Fruit fly (Drosophila melanogaster) whole organism, embryonic: ENCODE results near the gene Rpp30.

Experiments used
- Aef1 ChIP-seq: fragments of 200-800 bp; sonication (Bioruptor generic); IDR thresholded peaks from 3 replicates; pipeline ENCODE4 v1.3.6; 2022; ENCODE audit warnings: missing biosample characterization, missing genetic modification characterization
- Atf6 ChIP-seq: fragments of 200-800 bp; sonication (Bioruptor generic); IDR thresholded peaks from 2 replicates; pipeline ENCODE4 v1.3.6; 2022; ENCODE audit warnings: missing biosample characterization, missing genetic modification characterization
- CG11560 ChIP-seq: fragments of 200-800 bp; sonication (Bioruptor generic); IDR thresholded peaks from 3 replicates; pipeline ENCODE4 v1.3.6; 2022; ENCODE audit warnings: missing biosample characterization, missing genetic modification characterization
- CG12391 ChIP-seq: fragments of 200-800 bp; sonication (Bioruptor generic); optimal IDR thresholded peaks from 3 replicates; lab custom pipeline; 2018; ENCODE audit warnings: missing biosample characterization, mild to moderate bottlenecking, missing genetic modification characterization, moderate library complexity
- CG13775 ChIP-seq: fragments of 200-800 bp; sonication (Bioruptor generic); optimal IDR thresholded peaks from 3 replicates; lab custom pipeline; 2017; ENCODE audit warnings: missing biosample characterization, mild to moderate bottlenecking, missing genetic modification characterization
- CG17612 ChIP-seq: fragments of 200-800 bp; sonication (Bioruptor generic); IDR thresholded peaks from 2 replicates; pipeline ENCODE4 v1.3.6; 2022; ENCODE audit warnings: missing biosample characterization, missing genetic modification characterization
- CG18262 ChIP-seq: fragments of 200-800 bp; optimal IDR thresholded peaks from 3 replicates; lab custom pipeline; 2019; ENCODE audit warnings: missing biosample characterization, mild to moderate bottlenecking, missing genetic modification characterization, moderate library complexity
- CG18476 ChIP-seq: fragments of 200-800 bp; sonication (Bioruptor generic); optimal IDR thresholded peaks from 2 replicates; lab custom pipeline; 2016; ENCODE audit warnings: missing biosample characterization, mild to moderate bottlenecking, missing genetic modification characterization
- CG18599 ChIP-seq: fragments of 200-800 bp; sonication (Bioruptor generic); optimal IDR thresholded peaks from 3 replicates; lab custom pipeline; 2017; ENCODE audit warnings: missing biosample characterization, missing genetic modification characterization, mild to moderate bottlenecking, moderate library complexity, missing genetic modification reagents
- CG2116 ChIP-seq: fragments of 200-800 bp; sonication (Bioruptor generic); optimal IDR thresholded peaks from 3 replicates; lab custom pipeline; 2018; ENCODE audit warnings: missing biosample characterization, mild to moderate bottlenecking, missing genetic modification characterization
- CG2889 ChIP-seq: fragments of 200-800 bp; sonication (Bioruptor generic); IDR thresholded peaks from 3 replicates; pipeline ENCODE4 v1.3.6; 2022; ENCODE audit warnings: missing biosample characterization, missing genetic modification characterization
- CG34376 ChIP-seq: fragments of 200-800 bp; sonication (Bioruptor generic); optimal IDR thresholded peaks from 2 replicates; lab custom pipeline; 2018; ENCODE audit warnings: missing biosample characterization, mild to moderate bottlenecking, missing genetic modification characterization
- CG4282 ChIP-seq: fragments of 200-800 bp; sonication (Bioruptor generic); optimal IDR thresholded peaks from 2 replicates; lab custom pipeline; 2016; ENCODE audit warnings: missing biosample characterization, missing genetic modification characterization
- CG4854 ChIP-seq: fragments of 200-800 bp; sonication (Bioruptor generic); optimal IDR thresholded peaks from 2 replicates; lab custom pipeline; 2016; ENCODE audit warnings: missing biosample characterization, missing genetic modification characterization, inconsistent platforms
- CG6654 ChIP-seq: fragments of 200-800 bp; sonication (Bioruptor generic); optimal IDR thresholded peaks from 2 replicates; lab custom pipeline; 2017; ENCODE audit warnings: missing biosample characterization, mild to moderate bottlenecking, missing genetic modification characterization
- CG6765 ChIP-seq: fragments of 200-800 bp; sonication (Bioruptor generic); optimal IDR thresholded peaks from 3 replicates; lab custom pipeline; 2017; ENCODE audit warnings: missing biosample characterization, mild to moderate bottlenecking, missing genetic modification characterization
- CG7271 ChIP-seq: fragments of 200-800 bp; sonication (Bioruptor generic); optimal IDR thresholded peaks from 2 replicates; lab custom pipeline; 2018; ENCODE audit warnings: missing biosample characterization, mild to moderate bottlenecking, missing genetic modification characterization, moderate library complexity
- CG8089 ChIP-seq: fragments of 200-800 bp; sonication (Bioruptor generic); optimal IDR thresholded peaks from 3 replicates; lab custom pipeline; 2016; ENCODE audit warnings: missing biosample characterization, missing genetic modification characterization
- CG8359 ChIP-seq: fragments of 200-800 bp; sonication (Bioruptor generic); optimal IDR thresholded peaks from 2 replicates; lab custom pipeline; 2017; ENCODE audit warnings: missing biosample characterization, mild to moderate bottlenecking, missing genetic modification characterization, borderline replicate concordance
- CG8765 ChIP-seq: fragments of 200-800 bp; sonication (Bioruptor generic); IDR thresholded peaks from 2 replicates; pipeline ENCODE4 v1.3.6; 2022; ENCODE audit warnings: missing biosample characterization, missing genetic modification characterization
- CG9215 ChIP-seq: fragments of 200-800 bp; sonication (Bioruptor generic); IDR thresholded peaks from 2 replicates; pipeline ENCODE4 v1.3.6; 2022; ENCODE audit warnings: missing biosample characterization, missing genetic modification characterization
- CG9797 ChIP-seq: fragments of 200-800 bp; sonication (Bioruptor generic); optimal IDR thresholded peaks from 3 replicates; lab custom pipeline; 2018; ENCODE audit warnings: missing biosample characterization, mild to moderate bottlenecking, missing genetic modification characterization
- CG9817 ChIP-seq: fragments of 200-800 bp; sonication (Bioruptor generic); optimal IDR thresholded peaks from 2 replicates; lab custom pipeline; 2018; ENCODE audit warnings: missing biosample characterization, mild to moderate bottlenecking, missing genetic modification characterization, moderate library complexity
- Doc2 ChIP-seq: fragments of 200-800 bp; sonication (Bioruptor generic); IDR thresholded peaks from 2 replicates; pipeline ENCODE4 v1.3.6; 2022; ENCODE audit warnings: missing biosample characterization, missing genetic modification characterization
- Dp ChIP-seq: fragments of 200-800 bp; sonication (Bioruptor generic); optimal IDR thresholded peaks from 2 replicates; lab custom pipeline; 2018; ENCODE audit warnings: missing biosample characterization, mild to moderate bottlenecking, missing genetic modification characterization, moderate library complexity
- E2f1 ChIP-seq: fragments of 200-800 bp; sonication (Bioruptor generic); IDR thresholded peaks from 2 replicates; pipeline ENCODE4 v1.3.6; 2022; ENCODE audit warnings: missing biosample characterization, missing genetic modification characterization
- Fer2 ChIP-seq: fragments of 200-800 bp; sonication (Bioruptor generic); optimal IDR thresholded peaks from 2 replicates; lab custom pipeline; 2018; ENCODE audit warnings: missing biosample characterization, mild to moderate bottlenecking, missing genetic modification characterization, moderate library complexity
- HLH54F ChIP-seq: fragments of 200-800 bp; sonication (Bioruptor generic); optimal IDR thresholded peaks from 3 replicates; lab custom pipeline; 2016; ENCODE audit warnings: missing biosample characterization, missing genetic modification characterization
- Hey ChIP-seq: fragments of 200-800 bp; sonication (Bioruptor generic); optimal IDR thresholded peaks from 3 replicates; lab custom pipeline; 2018; ENCODE audit warnings: missing biosample characterization, mild to moderate bottlenecking, missing genetic modification characterization
- Mad ChIP-seq: fragments of 200-800 bp; sonication (Bioruptor generic); optimal IDR thresholded peaks from 2 replicates; lab custom pipeline; 2016; ENCODE audit warnings: missing biosample characterization, missing genetic modification characterization
- Meics ChIP-seq: fragments of 200-800 bp; sonication (Bioruptor generic); optimal IDR thresholded peaks from 2 replicates; lab custom pipeline; 2017; ENCODE audit warnings: missing biosample characterization, mild to moderate bottlenecking, missing genetic modification characterization
- NC2α ChIP-seq: fragments of 200-800 bp; sonication (Bioruptor generic); optimal IDR thresholded peaks from 2 replicates; lab custom pipeline; 2016; ENCODE audit warnings: missing biosample characterization, missing genetic modification characterization
- Oaz ChIP-seq: fragments of 200-800 bp; sonication (Bioruptor generic); IDR thresholded peaks from 2 replicates; pipeline ENCODE4 v1.3.6; 2022; ENCODE audit warnings: missing biosample characterization, missing genetic modification characterization
- Spps ChIP-seq: fragments of 200-800 bp; sonication (Bioruptor generic); optimal IDR thresholded peaks from 2 replicates; lab custom pipeline; 2018; ENCODE audit warnings: missing biosample characterization, mild to moderate bottlenecking, missing genetic modification characterization
- Trl ChIP-seq, 3 experiments: fragments of >200 bp in 2 of 3; fragments of 200-800 bp in 1 of 3; sonication (Bioruptor generic) in 1 of 3; optimal IDR thresholded peaks; 2 replicates in 1 of 3; 3 replicates in 2 of 3; lab custom pipeline; 2016 to 2017; ENCODE audit warnings: missing biosample characterization in 1 of 3, missing genetic modification characterization in 1 of 3
- az2 ChIP-seq: fragments of 200-800 bp; sonication (Bioruptor generic); optimal IDR thresholded peaks from 3 replicates; lab custom pipeline; 2016; ENCODE audit warnings: missing biosample characterization, missing genetic modification characterization
- bigmax ChIP-seq: fragments of 200-800 bp; sonication (Bioruptor generic); optimal IDR thresholded peaks from 2 replicates; lab custom pipeline; 2018; ENCODE audit warnings: missing biosample characterization, mild to moderate bottlenecking, missing genetic modification characterization
- cas ChIP-seq: fragments of 200-800 bp; sonication (Bioruptor generic); IDR thresholded peaks from 2 replicates; pipeline ENCODE4 v1.3.6; 2022; ENCODE audit warnings: missing biosample characterization, missing genetic modification characterization
- da ChIP-seq: fragments of 200-800 bp; sonication (Bioruptor generic); optimal IDR thresholded peaks from 2 replicates; lab custom pipeline; 2016; ENCODE audit warnings: missing biosample characterization, missing genetic modification characterization
- dan ChIP-seq: fragments of 200-800 bp; sonication (Bioruptor generic); IDR thresholded peaks from 2 replicates; pipeline ENCODE4 v1.3.6; 2022; ENCODE audit warnings: missing biosample characterization, missing genetic modification characterization
- dm ChIP-seq: fragments of 200-800 bp; sonication (Bioruptor generic); optimal IDR thresholded peaks from 3 replicates; lab custom pipeline; 2016; ENCODE audit warnings: missing biosample characterization, missing genetic modification characterization
- gt ChIP-seq: fragments of 200-800 bp; sonication (Bioruptor generic); IDR thresholded peaks from 2 replicates; pipeline ENCODE4 v1.3.6; 2022; ENCODE audit warnings: missing biosample characterization, missing genetic modification characterization
- hkb ChIP-seq, 2 experiments: fragments of 200-800 bp in 1 of 2; fragments of >200 bp in 1 of 2; sonication (Bioruptor generic) in 1 of 2; IDR thresholded peaks in 1 of 2; optimal IDR thresholded peaks in 1 of 2; 2 replicates each; pipeline versions ENCODE4 v1.3.6 to Lab custom; 2017 to 2022; ENCODE audit warnings: missing biosample characterization in 1 of 2, missing genetic modification characterization in 1 of 2
- hth ChIP-seq: fragments of >200 bp; optimal IDR thresholded peaks from 2 replicates; lab custom pipeline; 2017; ENCODE audit warnings: inconsistent platforms
- kay ChIP-seq: fragments of 200-800 bp; sonication (Bioruptor generic); optimal IDR thresholded peaks from 2 replicates; lab custom pipeline; 2016; ENCODE audit warnings: missing biosample characterization, missing genetic modification characterization
- lbe ChIP-seq: fragments of 200-800 bp; sonication (Bioruptor generic); optimal IDR thresholded peaks from 2 replicates; lab custom pipeline; 2016; ENCODE audit warnings: missing biosample characterization, mild to moderate bottlenecking, missing genetic modification characterization
- org-1 ChIP-seq: fragments of 200-800 bp; sonication (Bioruptor generic); optimal IDR thresholded peaks from 2 replicates; lab custom pipeline; 2017; ENCODE audit warnings: missing biosample characterization, missing genetic modification characterization
- schlank ChIP-seq: fragments of 200-800 bp; sonication (Bioruptor generic); optimal IDR thresholded peaks from 2 replicates; lab custom pipeline; 2018; ENCODE audit warnings: missing biosample characterization, mild to moderate bottlenecking, missing genetic modification characterization
- vvl ChIP-seq: fragments of 200-800 bp; sonication (Bioruptor generic); IDR thresholded peaks from 2 replicates; pipeline ENCODE4 v1.3.6; 2022; ENCODE audit warnings: missing biosample characterization, missing genetic modification characterization
- yki ChIP-seq: fragments of >200 bp; optimal IDR thresholded peaks from 3 replicates; lab custom pipeline; 2018

Gene Rpp30

DNA sequence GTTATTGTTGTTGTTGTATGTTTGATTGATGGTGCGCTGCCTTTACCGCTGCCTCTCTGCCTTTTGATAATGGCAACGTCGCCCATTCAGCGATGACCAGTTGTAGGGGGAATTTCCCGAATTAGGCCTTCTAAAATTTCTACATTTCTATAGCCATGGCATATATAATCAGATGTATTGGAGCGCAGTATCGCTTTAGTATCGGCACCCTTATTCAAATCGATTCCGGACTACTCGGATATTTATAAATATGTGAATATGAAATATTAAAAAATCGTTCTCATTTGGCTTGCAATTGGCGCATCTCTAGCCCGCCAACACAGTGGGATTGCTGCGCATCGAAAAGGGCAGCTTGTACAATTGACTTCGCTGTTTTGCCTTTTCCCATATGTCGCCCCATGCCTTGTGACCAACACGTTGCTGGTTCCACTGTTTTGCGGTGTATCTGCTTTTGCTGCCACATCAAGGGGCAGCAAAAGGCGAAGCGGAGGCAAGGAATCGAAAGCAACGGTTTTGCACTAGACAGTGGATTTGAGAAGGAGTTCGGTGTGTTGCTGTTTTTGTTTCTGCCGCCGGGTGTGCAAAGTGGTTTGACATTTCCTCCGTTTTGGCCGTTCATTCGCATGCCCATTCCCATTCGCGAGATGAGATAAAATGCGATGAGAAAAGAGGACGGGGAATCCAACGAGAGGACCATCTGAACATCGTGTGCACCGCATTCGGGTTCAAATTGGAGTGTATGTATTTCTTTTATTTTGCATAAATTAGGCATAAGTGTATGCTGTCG is 27.4 kb downstream of the Rpp30 start (continued):
- TF ChIP-seq Doc2 (GFP tag; lab: Robert Waterston, UW) (no peak), hth (lab: Kevin White, UChicago) (no peak), kay (GFP tag; lab: Kevin White, UChicago) (peak; percentile 54), CG2116 (GFP tag; lab: Kevin White, UChicago) (peak; percentile 21), CG8359 (GFP tag; lab: Kevin White, UChicago) (no peak), hkb (optimal IDR thresholded peaks at IDR 0.05; lab: Kevin White, UChicago) (no peak), hkb (GFP tag; IDR thresholded peaks at IDR 0.05; lab: Robert Waterston, UW) (peak; percentile 19; the same call in 1 of the 2 replicates), Meics (peak; percentile 74), vvl (GFP tag; lab: Robert Waterston, UW) (peak; percentile 49; the same call in 1 of the 2 replicates), CG17612 (GFP tag; lab: Robert Waterston, UW) (no peak), CG8089 (GFP tag; lab: Kevin White, UChicago) (peak; percentile 9), NC2α (GFP tag; lab: Kevin White, UChicago) (no peak), CG9797 (GFP tag; lab: Kevin White, UChicago) (no peak), CG7271 (tag; lab: Kevin White, UChicago) (no peak), Dp (no peak), Mad (GFP tag; lab: Kevin White, UChicago) (peak; percentile 64), E2f1 (GFP tag; lab: Robert Waterston, UW) (peak; percentile 25; the same call in 1 of the 2 replicates), CG12391 (tag; lab: Kevin White, UChicago) (peak; percentile 57), Trl (optimal IDR thresholded peaks at IDR 0.05; lab: Kevin White, UChicago) (no peak), Trl (GFP tag; optimal IDR thresholded peaks at IDR 0.05; lab: Kevin White, UChicago) (no peak), CG34376 (GFP tag; lab: Kevin White, UChicago) (peak; percentile 21), Aef1 (peak; percentile 61), schlank (tag; lab: Kevin White, UChicago) (peak; percentile 25), CG9215 (GFP tag; lab: Robert Waterston, UW) (peak; percentile 35), da (GFP tag; lab: Kevin White, UChicago) (peak; percentile 16), bigmax (GFP tag; lab: Kevin White, UChicago) (no peak), dan (no peak), Oaz (GFP tag; lab: Robert Waterston, UW) (no peak), yki (no peak), dm (GFP tag; lab: Kevin White, UChicago) (peak; percentile 27), lbe (GFP tag; lab: Kevin White, UChicago) (peak; percentile 64), CG6765 (GFP tag; lab: Kevin White, UChicago) (peak; percentile 65), CG13775 (peak; percentile 31), Spps (tag; lab: Kevin White, UChicago) (no peak), CG11560 (tag; lab: Robert Waterston, UW) (no peak), CG18476 (peak; percentile 39), Atf6 (GFP tag; lab: Robert Waterston, UW) (peak; percentile 64; the same call in 1 of the 2 replicates), HLH54F (GFP tag; lab: Kevin White, UChicago) (peak; percentile 72), CG4854 (GFP tag; lab: Kevin White, UChicago) (peak; percentile 27), CG18599 (GFP tag; lab: Kevin White, UChicago) (peak; percentile 79), CG8765 (no peak), Hey (tag; lab: Kevin White, UChicago) (no peak), CG4282 (GFP tag; lab: Kevin White, UChicago) (peak; percentile 37), CG9817 (tag; lab: Kevin White, UChicago) (peak; percentile 49), Fer2 (tag; lab: Kevin White, UChicago) (peak; percentile 17), CG2889 (GFP tag; lab: Robert Waterston, UW) (0 out of 3 replicates have a peak, but pooled peaks have one; percentile 13), org-1 (GFP tag; lab: Kevin White, UChicago) (peak; percentile 48), CG18262 (tag; lab: Kevin White, UChicago) (peak; percentile 64), az2 (GFP tag; lab: Kevin White, UChicago) (peak; percentile 72), cas (no peak), CG6654 (GFP tag; lab: Kevin White, UChicago) (no peak), gt (no peak)
